Worm (Caenorhabditis elegans) whole organism, young adult: ENCODE data around the gene T23B7.3.

Experiments
- B0261.1 ChIP-seq: sonication (generic microtip); optimal IDR thresholded peaks from 2 replicates; lab custom pipeline; 2016; ENCODE audit warnings: mild to moderate bottlenecking, missing genetic modification characterization, moderate library complexity, missing compliant biosample characterization
- B0336.3 ChIP-seq: fragments of 200-800 bp; sonication (Bioruptor generic); IDR thresholded peaks from 2 replicates; pipeline ENCODE4 v1.3.6; 2022; ENCODE audit warnings: missing genetic modification characterization, missing compliant biosample characterization
- K11D2.4 ChIP-seq: fragments of 200-800 bp; sonication (Bioruptor generic); IDR thresholded peaks from 2 replicates; pipeline ENCODE4 v1.3.6; 2022; ENCODE audit warnings: missing genetic modification reagents, missing genetic modification characterization, missing compliant biosample characterization
- Y53G8AR.9 ChIP-seq: fragments of 200-800 bp; sonication (Bioruptor generic); conservative IDR thresholded peaks from 2 replicates; pipeline ENCODE4 v1.3.6; 2022; ENCODE audit warnings: missing genetic modification reagents, missing genetic modification characterization, missing compliant biosample characterization
- aptf-3 ChIP-seq: fragments of 200-800 bp; sonication (Bioruptor generic); IDR thresholded peaks from 2 replicates; pipeline ENCODE4 v1.3.6; 2022; ENCODE audit warnings: missing genetic modification characterization, missing compliant biosample characterization
- attf-5 ChIP-seq: fragments of 200-800 bp; sonication (Bioruptor generic); optimal IDR thresholded peaks from 2 replicates; lab custom pipeline; 2018; ENCODE audit warnings: mild to moderate bottlenecking, missing genetic modification characterization, missing compliant biosample characterization
- attf-6 ChIP-seq: fragments of 200-800 bp; sonication (Bioruptor generic); IDR thresholded peaks from 2 replicates; pipeline ENCODE4 v1.3.6; 2022; ENCODE audit warnings: missing genetic modification reagents, missing genetic modification characterization, missing compliant biosample characterization
- cebp-1 ChIP-seq, 2 experiments: fragments of 200-800 bp in 1 of 2; sonication (Bioruptor generic) in 1 of 2; sonication (generic microtip) in 1 of 2; IDR thresholded peaks in 1 of 2; optimal IDR thresholded peaks in 1 of 2; 2 replicates each; pipeline versions ENCODE4 v1.3.6 to Lab custom; 2017 to 2022; ENCODE audit warnings: missing compliant biosample characterization in 2 of 2, missing genetic modification characterization in 2 of 2, mild to moderate bottlenecking in 1 of 2, missing genetic modification reagents in 1 of 2, moderate library complexity in 1 of 2
- ceh-40 ChIP-seq: fragments of 200-800 bp; sonication (Bioruptor generic); IDR thresholded peaks from 2 replicates; pipeline ENCODE4 v1.3.6; 2022; ENCODE audit warnings: missing genetic modification characterization, missing compliant biosample characterization
- ceh-58 ChIP-seq: fragments of 200-800 bp; sonication (Bioruptor generic); IDR thresholded peaks from 2 replicates; pipeline ENCODE4 v1.3.6; 2022; ENCODE audit warnings: missing genetic modification characterization, missing compliant biosample characterization
- chd-7 ChIP-seq: sonication (generic microtip); optimal IDR thresholded peaks from 2 replicates; lab custom pipeline; 2016; ENCODE audit warnings: mild to moderate bottlenecking, missing genetic modification characterization, moderate library complexity, missing compliant biosample characterization
- dpff-1 ChIP-seq: sonication (generic microtip); optimal IDR thresholded peaks from 2 replicates; lab custom pipeline; 2017; ENCODE audit warnings: mild to moderate bottlenecking, missing genetic modification characterization, missing compliant biosample characterization
- egl-18 ChIP-seq: fragments of 200-800 bp; sonication (Bioruptor generic); IDR thresholded peaks from 2 replicates; pipeline ENCODE4 v1.3.6; 2022; ENCODE audit warnings: missing genetic modification reagents, missing genetic modification characterization, missing compliant biosample characterization
- gei-17 ChIP-seq: fragments of 200-800 bp; sonication (Bioruptor generic); optimal IDR thresholded peaks from 2 replicates; lab custom pipeline; 2018; ENCODE audit warnings: mild to moderate bottlenecking, missing genetic modification characterization, missing compliant biosample characterization
- hlh-26 ChIP-seq: fragments of 200-800 bp; sonication (Bioruptor generic); conservative IDR thresholded peaks from 2 replicates; pipeline ENCODE4 v1.3.6; 2022; ENCODE audit warnings: missing genetic modification reagents, missing genetic modification characterization, missing compliant biosample characterization
- hrde-1 ChIP-seq: sonication (generic microtip); optimal IDR thresholded peaks from 2 replicates; lab custom pipeline; 2016; ENCODE audit warnings: missing genetic modification characterization, mild to moderate bottlenecking, missing compliant biosample characterization, moderate library complexity, missing genotype, missing genetic modification reagents, borderline replicate concordance
- let-526 ChIP-seq: fragments of 200-800 bp; sonication (Bioruptor generic); IDR thresholded peaks from 2 replicates; pipeline ENCODE4 v1.3.6; 2022; ENCODE audit warnings: missing genetic modification reagents, missing genetic modification characterization, missing compliant biosample characterization
- lin-26 ChIP-seq: fragments of 200-800 bp; sonication (Bioruptor generic); IDR thresholded peaks from 2 replicates; pipeline ENCODE4 v1.3.6; 2022; ENCODE audit warnings: missing genetic modification reagents, missing genetic modification characterization, missing compliant biosample characterization
- lin-54 ChIP-seq: fragments of 200-800 bp; sonication (Bioruptor generic); optimal IDR thresholded peaks from 2 replicates; lab custom pipeline; 2018; ENCODE audit warnings: mild to moderate bottlenecking, missing genetic modification characterization, missing compliant biosample characterization
- lir-1 ChIP-seq: fragments of 200-800 bp; sonication (Bioruptor generic); conservative IDR thresholded peaks from 2 replicates; pipeline ENCODE4 v1.3.6; 2022; ENCODE audit warnings: missing genetic modification reagents, missing genetic modification characterization, missing compliant biosample characterization
- mes-4 ChIP-seq: sonication (generic microtip); optimal IDR thresholded peaks from 2 replicates; lab custom pipeline; 2016; ENCODE audit warnings: missing genotype, missing genetic modification characterization, missing compliant biosample characterization
- mxl-1 ChIP-seq: sonication (generic microtip); optimal IDR thresholded peaks from 2 replicates; lab custom pipeline; 2016; ENCODE audit warnings: missing genetic modification characterization, missing compliant biosample characterization
- nfyb-1 ChIP-seq: fragments of 200-800 bp; sonication (Bioruptor generic); IDR thresholded peaks from 2 replicates; pipeline ENCODE4 v1.3.6; 2022; ENCODE audit warnings: missing genetic modification reagents, missing genetic modification characterization, missing compliant biosample characterization
- nhr-120 ChIP-seq: fragments of 200-800 bp; sonication (Bioruptor generic); IDR thresholded peaks from 2 replicates; pipeline ENCODE4 v1.3.6; 2022; ENCODE audit warnings: missing genetic modification characterization, missing compliant biosample characterization
- nhr-80 ChIP-seq: sonication (generic microtip); optimal IDR thresholded peaks from 2 replicates; lab custom pipeline; 2016; ENCODE audit warnings: missing genetic modification characterization, missing compliant biosample characterization
- pbrm-1 ChIP-seq: fragments of 200-800 bp; sonication (Bioruptor generic); IDR thresholded peaks from 2 replicates; pipeline ENCODE4 v1.3.6; 2022; ENCODE audit warnings: missing genetic modification reagents, missing genetic modification characterization, missing compliant biosample characterization
- rec-8 ChIP-seq, 2 experiments: sonication (generic microtip); optimal IDR thresholded peaks; 2 replicates each; lab custom pipeline; 2016; ENCODE audit warnings: mild to moderate bottlenecking in 2 of 2, missing genetic modification characterization in 2 of 2, missing genetic modification reagents in 2 of 2, missing genotype in 2 of 2, missing biosample characterization in 1 of 2, missing compliant biosample characterization in 1 of 2, moderate library complexity in 1 of 2
- snpc-1.3 ChIP-seq: sonication (generic microtip); optimal IDR thresholded peaks from 2 replicates; lab custom pipeline; 2017; ENCODE audit warnings: missing genetic modification characterization, mild to moderate bottlenecking, missing compliant biosample characterization, antibody characterized with exemption, moderate library complexity, missing genotype, missing genetic modification reagents; ENCODE audit not compliant: insufficient read depth
- snpc-4 ChIP-seq, 5 experiments: fragments of 150-350 bp in 1 of 5; sonication (generic microtip) in 4 of 5; optimal IDR thresholded peaks; 2 replicates each; lab custom pipeline; 2014 to 2018; ENCODE audit warnings: missing genetic modification characterization in 5 of 5, missing biosample characterization in 3 of 5, antibody characterized with exemption in 2 of 5, mild to moderate bottlenecking in 2 of 5, missing compliant biosample characterization in 2 of 5, missing genotype in 2 of 5, moderate library complexity in 2 of 5, missing genetic modification reagents in 1 of 5
- unc-130 ChIP-seq: sonication (generic microtip); optimal IDR thresholded peaks from 2 replicates; lab custom pipeline; 2016; ENCODE audit warnings: missing genetic modification reagents, missing genetic modification characterization, missing compliant biosample characterization
- unc-62 ChIP-seq: fragments of 150-350 bp; optimal IDR thresholded peaks from 2 replicates; lab custom pipeline; 2014; ENCODE audit warnings: missing biosample characterization, missing genetic modification reagents, missing genetic modification characterization
- xnd-1 ChIP-seq: sonication (generic microtip); optimal IDR thresholded peaks from 2 replicates; lab custom pipeline; 2016; ENCODE audit warnings: missing genotype, missing genetic modification reagents, missing genetic modification characterization, missing compliant biosample characterization
- ztf-3 ChIP-seq: fragments of 200-800 bp; sonication (Bioruptor generic); optimal IDR thresholded peaks from 2 replicates; lab custom pipeline; 2018; ENCODE audit warnings: mild to moderate bottlenecking, missing genetic modification characterization, missing compliant biosample characterization
- ztf-6 ChIP-seq: fragments of 200-800 bp; sonication (Bioruptor generic); IDR thresholded peaks from 2 replicates; pipeline ENCODE4 v1.3.6; 2022; ENCODE audit warnings: missing genetic modification reagents, missing genetic modification characterization, missing compliant biosample characterization

Gene T23B7.3

ce11 chrII:4851594-4852106, 1.7 kb downstream of the T23B7.3 start, which contains the start of gene dnj-9 (continued):
- TF ChIP-seq gei-17 (GFP tag; lab: Kevin White, UChicago) (peak; percentile 87), chd-7 (tag; lab: Kevin White, UChicago) (peak; percentile 81), K11D2.4 (GFP tag; lab: Robert Waterston, UW) (peak; percentile 94), egl-18 (GFP tag; lab: Robert Waterston, UW) (peak; percentile 72; the same call in 1 of the 2 replicates), ceh-40 (peak; percentile 51; the same call in 1 of the 2 replicates)

- TF ChIP-seq hlh-26 (GFP tag; lab: Robert Waterston, UW): no peak
- TF ChIP-seq cebp-1 (GFP tag; IDR thresholded peaks at IDR 0.05; lab: Robert Waterston, UW): no peak
- TF ChIP-seq cebp-1 (tag; optimal IDR thresholded peaks at IDR 0.05; lab: Kevin White, UChicago): peak; percentile 66
Measured at ce11 chrII:4854761-4855160, 4.8 kb downstream of the T23B7.3 start.

ce11 chrII:4855489-4855888, 5.5 kb downstream of the T23B7.3 start:
- TF ChIP-seq unc-130 (GFP tag; lab: Kevin White, UChicago) (no peak), K11D2.4 (GFP tag; lab: Robert Waterston, UW) (0 out of 2 replicates have a peak, but pooled peaks have one; percentile 19)
- TF ChIP-seq, all 124 proteins: peak for 1

- TF ChIP-seq ztf-3 (GFP tag; lab: Kevin White, UChicago) (no peak), attf-5 (GFP tag; lab: Kevin White, UChicago) (peak; percentile 39), hrde-1 (tag; lab: Kevin White, UChicago) (no peak), dpff-1 (tag; lab: Kevin White, UChicago) (no peak), lin-54 (GFP tag; lab: Kevin White, UChicago) (no peak), rec-8 (tag; optimal IDR thresholded peaks at IDR 0.05; lab: Kevin White, UChicago) (no peak), snpc-4 (GFP tag; optimal IDR thresholded peaks at IDR 0.05; lab: Kevin White, UChicago) (no peak), snpc-4 (tag; optimal IDR thresholded peaks at IDR 0.05; lab: Kevin White, UChicago) (no peak), nhr-80 (tag; lab: Kevin White, UChicago) (no peak), Y53G8AR.9 (GFP tag; lab: Robert Waterston, UW) (no peak), mxl-1 (no peak), nhr-120 (GFP tag; lab: Robert Waterston, UW) (no peak), nfyb-1 (0 out of 2 replicates have a peak, but pooled peaks have one; percentile 46), ztf-6 (GFP tag; lab: Robert Waterston, UW) (no peak), B0336.3 (GFP tag; lab: Robert Waterston, UW) (no peak), ceh-58 (GFP tag; lab: Robert Waterston, UW) (no peak), attf-6 (GFP tag; lab: Robert Waterston, UW) (no peak), aptf-3 (GFP tag; lab: Robert Waterston, UW) (no peak), snpc-1.3 (tag; lab: Kevin White, UChicago) (no peak), lir-1 (GFP tag; lab: Robert Waterston, UW) (no peak), mes-4 (tag; lab: Kevin White, UChicago) (no peak), xnd-1 (no peak), B0261.1 (tag; lab: Kevin White, UChicago) (no peak), unc-62 (GFP tag; lab: Kevin White, UChicago) (no peak), lin-26 (GFP tag; lab: Robert Waterston, UW) (0 out of 2 replicates have a peak, but pooled peaks have one; percentile 13), let-526 (GFP tag; lab: Robert Waterston, UW) (peak; percentile 24; the same call in 1 of the 2 replicates), pbrm-1 (GFP tag; lab: Robert Waterston, UW) (0 out of 2 replicates have a peak, but pooled peaks have one; percentile 12), cebp-1 (GFP tag; IDR thresholded peaks at IDR 0.05; lab: Robert Waterston, UW) (peak; percentile 96), cebp-1 (tag; optimal IDR thresholded peaks at IDR 0.05; lab: Kevin White, UChicago) (peak; percentile 99)
- TF ChIP-seq, all 124 proteins: peak for 6
Measured at ce11 chrII:4856113-4856512, 6.1 kb downstream of the T23B7.3 start.
